Worm (Caenorhabditis elegans) whole organism, young adult: ENCODE results near the gene lips-12.

ENCODE experiments used
- B0019.2 ChIP-seq: fragments of 200-800 bp; sonication (Bioruptor generic); conservative IDR thresholded peaks from 2 replicates; pipeline ENCODE4 v1.3.6; 2022; ENCODE audit warnings: missing genetic modification reagents, missing genetic modification characterization, missing compliant biosample characterization
- B0035.1 ChIP-seq: sonication (generic microtip); optimal IDR thresholded peaks from 2 replicates; lab custom pipeline; 2016; ENCODE audit warnings: missing genetic modification characterization, mild to moderate bottlenecking, missing compliant biosample characterization, missing genotype, missing genetic modification reagents
- B0261.1 ChIP-seq: sonication (generic microtip); optimal IDR thresholded peaks from 2 replicates; lab custom pipeline; 2016; ENCODE audit warnings: mild to moderate bottlenecking, missing genetic modification characterization, moderate library complexity, missing compliant biosample characterization
- B0336.3 ChIP-seq: fragments of 200-800 bp; sonication (Bioruptor generic); IDR thresholded peaks from 2 replicates; pipeline ENCODE4 v1.3.6; 2022; ENCODE audit warnings: missing genetic modification characterization, missing compliant biosample characterization
- F49E8.2 ChIP-seq: sonication (generic microtip); optimal IDR thresholded peaks from 3 replicates; lab custom pipeline; 2017; ENCODE audit warnings: missing genetic modification characterization, mild to moderate bottlenecking, missing compliant biosample characterization, antibody characterized with exemption, moderate library complexity; ENCODE audit not compliant: insufficient read depth
- F52B5.7 ChIP-seq: sonication (generic microtip); optimal IDR thresholded peaks from 2 replicates; lab custom pipeline; 2016; ENCODE audit warnings: mild to moderate bottlenecking, missing genetic modification characterization, missing compliant biosample characterization
- F57C9.4 ChIP-seq: sonication (generic microtip); optimal IDR thresholded peaks from 2 replicates; lab custom pipeline; 2017; ENCODE audit warnings: mild to moderate bottlenecking, missing genetic modification characterization, missing compliant biosample characterization
- K11D2.4 ChIP-seq: fragments of 200-800 bp; sonication (Bioruptor generic); IDR thresholded peaks from 2 replicates; pipeline ENCODE4 v1.3.6; 2022; ENCODE audit warnings: missing genetic modification reagents, missing genetic modification characterization, missing compliant biosample characterization
- K12H6.12 ChIP-seq: fragments of 200-800 bp; sonication (Bioruptor generic); optimal IDR thresholded peaks from 2 replicates; lab custom pipeline; 2018; ENCODE audit warnings: mild to moderate bottlenecking, missing genetic modification characterization, missing compliant biosample characterization
- atf-7 ChIP-seq: sonication (generic microtip); optimal IDR thresholded peaks from 2 replicates; lab custom pipeline; 2017; ENCODE audit warnings: mild to moderate bottlenecking, missing genetic modification characterization, missing compliant biosample characterization
- attf-5 ChIP-seq: fragments of 200-800 bp; sonication (Bioruptor generic); optimal IDR thresholded peaks from 2 replicates; lab custom pipeline; 2018; ENCODE audit warnings: mild to moderate bottlenecking, missing genetic modification characterization, missing compliant biosample characterization
- attf-6 ChIP-seq: fragments of 200-800 bp; sonication (Bioruptor generic); IDR thresholded peaks from 2 replicates; pipeline ENCODE4 v1.3.6; 2022; ENCODE audit warnings: missing genetic modification reagents, missing genetic modification characterization, missing compliant biosample characterization
- bed-2 ChIP-seq: fragments of 200-800 bp; sonication (Bioruptor generic); IDR thresholded peaks from 2 replicates; pipeline ENCODE4 v1.3.6; 2022; ENCODE audit warnings: missing genetic modification reagents, missing genetic modification characterization, missing compliant biosample characterization
- cebp-2 ChIP-seq: fragments of 200-800 bp; sonication (Bioruptor generic); IDR thresholded peaks from 2 replicates; pipeline ENCODE4 v1.3.6; 2022; ENCODE audit warnings: missing genetic modification characterization, missing compliant biosample characterization
- ceh-58 ChIP-seq: fragments of 200-800 bp; sonication (Bioruptor generic); IDR thresholded peaks from 2 replicates; pipeline ENCODE4 v1.3.6; 2022; ENCODE audit warnings: missing genetic modification characterization, missing compliant biosample characterization
- ets-4 ChIP-seq: fragments of 200-800 bp; sonication (Bioruptor generic); optimal IDR thresholded peaks from 2 replicates; lab custom pipeline; 2018; ENCODE audit warnings: mild to moderate bottlenecking, missing genetic modification characterization, missing compliant biosample characterization
- fkh-3 ChIP-seq: sonication (generic microtip); optimal IDR thresholded peaks from 2 replicates; lab custom pipeline; 2016; ENCODE audit warnings: mild to moderate bottlenecking, missing genetic modification characterization, missing compliant biosample characterization
- him-1 ChIP-seq: sonication (generic microtip); optimal IDR thresholded peaks from 2 replicates; lab custom pipeline; 2016; ENCODE audit warnings: missing genotype, missing genetic modification reagents, missing genetic modification characterization, missing compliant biosample characterization
- hmg-1.2 ChIP-seq: fragments of 200-800 bp; sonication (Bioruptor generic); IDR thresholded peaks from 2 replicates; pipeline ENCODE4 v1.3.6; 2022; ENCODE audit warnings: missing genetic modification reagents, missing genetic modification characterization, missing compliant biosample characterization
- hmg-20 ChIP-seq: fragments of 200-800 bp; sonication (Bioruptor generic); IDR thresholded peaks from 2 replicates; pipeline ENCODE4 v1.3.6; 2022; ENCODE audit warnings: missing genetic modification reagents, missing genetic modification characterization, missing compliant biosample characterization
- let-526 ChIP-seq: fragments of 200-800 bp; sonication (Bioruptor generic); IDR thresholded peaks from 2 replicates; pipeline ENCODE4 v1.3.6; 2022; ENCODE audit warnings: missing genetic modification reagents, missing genetic modification characterization, missing compliant biosample characterization
- lin-26 ChIP-seq: fragments of 200-800 bp; sonication (Bioruptor generic); IDR thresholded peaks from 2 replicates; pipeline ENCODE4 v1.3.6; 2022; ENCODE audit warnings: missing genetic modification reagents, missing genetic modification characterization, missing compliant biosample characterization
- lsl-1 ChIP-seq: fragments of 200-800 bp; sonication (Bioruptor generic); optimal IDR thresholded peaks from 2 replicates; lab custom pipeline; 2018; ENCODE audit warnings: mild to moderate bottlenecking, missing genetic modification characterization, moderate library complexity, missing compliant biosample characterization
- madf-10 ChIP-seq: sonication (generic microtip); optimal IDR thresholded peaks from 2 replicates; lab custom pipeline; 2016; ENCODE audit warnings: mild to moderate bottlenecking, missing genetic modification characterization, missing compliant biosample characterization
- madf-3 ChIP-seq: fragments of 200-800 bp; sonication (Bioruptor generic); IDR thresholded peaks from 2 replicates; pipeline ENCODE4 v1.3.6; 2022; ENCODE audit warnings: missing genetic modification reagents, missing genetic modification characterization, missing compliant biosample characterization
- mcd-1 ChIP-seq: fragments of 200-800 bp; sonication (Bioruptor generic); IDR thresholded peaks from 2 replicates; pipeline ENCODE4 v1.3.6; 2022; ENCODE audit warnings: missing genetic modification reagents, missing genetic modification characterization, missing compliant biosample characterization
- mxl-1 ChIP-seq: sonication (generic microtip); optimal IDR thresholded peaks from 2 replicates; lab custom pipeline; 2016; ENCODE audit warnings: missing genetic modification characterization, missing compliant biosample characterization
- nhr-120 ChIP-seq: fragments of 200-800 bp; sonication (Bioruptor generic); IDR thresholded peaks from 2 replicates; pipeline ENCODE4 v1.3.6; 2022; ENCODE audit warnings: missing genetic modification characterization, missing compliant biosample characterization
- nhr-80 ChIP-seq: sonication (generic microtip); optimal IDR thresholded peaks from 2 replicates; lab custom pipeline; 2016; ENCODE audit warnings: missing genetic modification characterization, missing compliant biosample characterization
- nhr-90 ChIP-seq: sonication (generic microtip); optimal IDR thresholded peaks from 2 replicates; lab custom pipeline; 2016; ENCODE audit warnings: missing genotype, mild to moderate bottlenecking, missing genetic modification characterization, missing compliant biosample characterization
- pbrm-1 ChIP-seq: fragments of 200-800 bp; sonication (Bioruptor generic); IDR thresholded peaks from 2 replicates; pipeline ENCODE4 v1.3.6; 2022; ENCODE audit warnings: missing genetic modification reagents, missing genetic modification characterization, missing compliant biosample characterization
- rcor-1 ChIP-seq: fragments of 200-800 bp; sonication (Bioruptor generic); IDR thresholded peaks from 2 replicates; pipeline ENCODE4 v1.3.6; 2022; ENCODE audit warnings: missing genetic modification reagents, missing genetic modification characterization, missing compliant biosample characterization
- sdz-38 ChIP-seq: sonication (generic microtip); optimal IDR thresholded peaks from 2 replicates; lab custom pipeline; 2016; ENCODE audit warnings: missing genotype, missing genetic modification characterization, missing compliant biosample characterization
- snpc-3.4 ChIP-seq: sonication (generic microtip); optimal IDR thresholded peaks from 2 replicates; lab custom pipeline; 2017; ENCODE audit warnings: missing genetic modification characterization, mild to moderate bottlenecking, missing compliant biosample characterization, antibody characterized with exemption, moderate library complexity, missing genotype, missing genetic modification reagents
- snpc-4 ChIP-seq, 5 experiments: fragments of 150-350 bp in 1 of 5; sonication (generic microtip) in 4 of 5; optimal IDR thresholded peaks; 2 replicates each; lab custom pipeline; 2014 to 2018; ENCODE audit warnings: missing genetic modification characterization in 5 of 5, missing biosample characterization in 3 of 5, antibody characterized with exemption in 2 of 5, mild to moderate bottlenecking in 2 of 5, missing compliant biosample characterization in 2 of 5, missing genotype in 2 of 5, moderate library complexity in 2 of 5, missing genetic modification reagents in 1 of 5
- somi-1 ChIP-seq: fragments of 200-800 bp; sonication (Bioruptor generic); optimal IDR thresholded peaks from 2 replicates; lab custom pipeline; 2018; ENCODE audit warnings: mild to moderate bottlenecking, missing genetic modification characterization, missing compliant biosample characterization
- sptf-2 ChIP-seq: fragments of 200-800 bp; sonication (Bioruptor generic); optimal IDR thresholded peaks from 2 replicates; lab custom pipeline; 2018; ENCODE audit warnings: mild to moderate bottlenecking, missing genetic modification characterization, missing compliant biosample characterization
- tbp1 ChIP-seq: fragments of 200-800 bp; sonication (Bioruptor generic); optimal IDR thresholded peaks from 2 replicates; lab custom pipeline; 2018; ENCODE audit warnings: mild to moderate bottlenecking, missing genetic modification characterization, missing compliant biosample characterization
- xnd-1 ChIP-seq: sonication (generic microtip); optimal IDR thresholded peaks from 2 replicates; lab custom pipeline; 2016; ENCODE audit warnings: missing genotype, missing genetic modification reagents, missing genetic modification characterization, missing compliant biosample characterization
- zim-3 ChIP-seq: sonication (generic microtip); optimal IDR thresholded peaks from 2 replicates; lab custom pipeline; 2017; ENCODE audit warnings: mild to moderate bottlenecking, missing genetic modification characterization, moderate library complexity, missing compliant biosample characterization
- ztf-18 ChIP-seq: sonication (generic microtip); optimal IDR thresholded peaks from 2 replicates; lab custom pipeline; 2016; ENCODE audit warnings: missing genotype, mild to moderate bottlenecking, missing genetic modification characterization, missing compliant biosample characterization
- ztf-28 ChIP-seq: fragments of 200-800 bp; sonication (Bioruptor generic); IDR thresholded peaks from 2 replicates; pipeline ENCODE4 v1.3.6; 2022; ENCODE audit warnings: missing genetic modification reagents, missing genetic modification characterization, missing compliant biosample characterization

The lips-12 gene

ce11 chrII:1101413-1101812 lies 12.6 kb downstream of the lips-12 start:
- TF ChIP-seq tbp1 = no peak
- no peak for TF ChIP-seq sptf-2 (GFP tag; lab: Kevin White, UChicago)
- TF ChIP-seq xnd-1 (tag; lab: Kevin White, UChicago) = no peak
- TF ChIP-seq ets-4 (GFP tag; lab: Kevin White, UChicago) = peak; percentile 0
- no peak for TF ChIP-seq lsl-1
- no peak for TF ChIP-seq cebp-2
- TF ChIP-seq rcor-1 (GFP tag; lab: Robert Waterston, UW) = no peak
- TF ChIP-seq nhr-80 (tag; lab: Kevin White, UChicago) = peak; percentile 47
- TF ChIP-seq ztf-18 (tag; lab: Kevin White, UChicago) = no peak
- TF ChIP-seq F52B5.7 (tag; lab: Kevin White, UChicago) = no peak
- TF ChIP-seq pbrm-1 (GFP tag; lab: Robert Waterston, UW) = no peak
- TF ChIP-seq hmg-1.2 = no peak
- TF ChIP-seq somi-1 (GFP tag; lab: Kevin White, UChicago) = no peak
- TF ChIP-seq B0019.2 (GFP tag; lab: Robert Waterston, UW) = no peak
- no peak for TF ChIP-seq F57C9.4 (tag; lab: Kevin White, UChicago)
- TF ChIP-seq lin-26 (GFP tag; lab: Robert Waterston, UW) = no peak

DNA sequence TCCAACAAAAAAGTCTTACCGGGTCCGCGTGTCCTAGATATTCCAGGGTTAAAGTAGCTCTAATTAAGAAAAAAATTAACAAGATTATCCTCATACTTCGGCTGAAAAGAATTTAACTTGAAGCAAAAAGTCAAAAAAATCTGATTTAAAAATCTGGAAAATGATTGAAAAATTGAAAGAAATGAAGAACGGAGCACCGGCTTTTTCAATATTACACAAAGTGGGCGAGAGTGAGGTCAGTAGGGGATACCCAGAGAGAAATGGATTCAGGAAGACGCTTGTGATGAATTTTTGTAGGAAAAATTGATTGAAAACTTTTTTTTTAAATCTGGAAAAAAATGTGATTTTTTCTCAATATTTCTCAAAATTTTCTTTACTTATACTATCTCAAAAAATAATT lies 13.3 kb downstream of the lips-12 start, which contains the start of gene pho-14:
pho-14 (minus strand) TSS at position 101 of the 400 bp plus-strand sequence.
- TF ChIP-seq atf-7 (tag; lab: Kevin White, UChicago) (no peak), hmg-20 (no peak), rcor-1 (GFP tag; lab: Robert Waterston, UW) (no peak), ztf-28 (GFP tag; lab: Robert Waterston, UW) (no peak), madf-3 (GFP tag; lab: Robert Waterston, UW) (no peak), K12H6.12 (tag; lab: Kevin White, UChicago) (no peak)
- TF ChIP-seq, all 124 proteins: peak for 0

DNA sequence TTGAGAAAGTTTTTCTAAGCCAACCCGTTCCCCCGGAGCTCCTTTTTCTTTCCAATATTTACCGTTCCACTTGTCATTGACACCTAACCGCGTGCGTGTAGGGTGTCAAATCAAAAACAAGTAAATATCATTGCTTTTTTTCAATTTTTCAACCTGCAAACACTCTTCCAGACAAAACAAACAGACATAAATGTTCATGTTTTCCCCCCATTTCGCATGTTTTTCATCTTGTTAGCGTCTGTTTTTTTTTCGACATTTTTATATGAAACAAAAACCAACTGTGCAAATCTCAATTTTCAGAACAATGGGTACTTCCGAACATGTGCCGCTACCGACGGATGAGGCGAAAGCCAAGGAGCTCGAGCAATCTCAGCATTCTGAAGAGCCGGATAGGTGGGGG lies 22.3 kb downstream of the lips-12 start, which contains the start of gene snf-3:
snf-3 (plus strand) TSS at position 301 of the 400 bp plus-strand sequence.
- TF ChIP-seq B0261.1 (tag; lab: Kevin White, UChicago) (no peak), cebp-2 (no peak), snpc-3.4 (tag; lab: Kevin White, UChicago) (no peak), let-526 (GFP tag; lab: Robert Waterston, UW) (no peak), mxl-1 (no peak), him-1 (tag; lab: Kevin White, UChicago) (no peak), B0336.3 (GFP tag; lab: Robert Waterston, UW) (no peak), F49E8.2 (tag; lab: Kevin White, UChicago) (no peak), nhr-120 (GFP tag; lab: Robert Waterston, UW) (no peak), ceh-58 (GFP tag; lab: Robert Waterston, UW) (no peak), zim-3 (no peak), K12H6.12 (tag; lab: Kevin White, UChicago) (no peak), B0035.1 (no peak), K11D2.4 (GFP tag; lab: Robert Waterston, UW) (no peak)

- TF ChIP-seq snpc-4 (GFP tag; optimal IDR thresholded peaks at IDR 0.05; lab: Kevin White, UChicago) (no peak), snpc-4 (tag; optimal IDR thresholded peaks at IDR 0.05; lab: Kevin White, UChicago) (no peak), sdz-38 (tag; lab: Kevin White, UChicago) (no peak), mcd-1 (GFP tag; lab: Robert Waterston, UW) (no peak), attf-6 (no peak), bed-2 (no peak), madf-10 (no peak), attf-5 (GFP tag; lab: Kevin White, UChicago) (no peak), F49E8.2 (tag; lab: Kevin White, UChicago) (no peak), nhr-90 (tag; lab: Kevin White, UChicago) (no peak), fkh-3 (no peak)
- TF ChIP-seq, all 124 proteins: peak for 0
These were observed 23.3 kb downstream of the lips-12 start for ce11 chrII:1090743-1091142.
